Worm (Caenorhabditis elegans) whole organism, young adult: ENCODE measurements around the gene Y43E12A.3.
A peak's percentile ranks its signal among the peaks of the same experiment; 100 is the strongest.

Experiments
- F22D6.2 ChIP-seq: sonication (generic microtip); optimal IDR thresholded peaks from 2 replicates; lab custom pipeline; 2016; ENCODE audit warnings: mild to moderate bottlenecking, missing genetic modification characterization, missing compliant biosample characterization
- F23B12.7 ChIP-seq: sonication (generic microtip); optimal IDR thresholded peaks from 2 replicates; lab custom pipeline; 2017; ENCODE audit warnings: missing genetic modification characterization, mild to moderate bottlenecking, missing compliant biosample characterization, antibody characterized with exemption, moderate library complexity; ENCODE audit not compliant: insufficient read depth
- F37B4.10 ChIP-seq: fragments of 200-800 bp; sonication (Bioruptor generic); IDR thresholded peaks from 2 replicates; pipeline ENCODE4 v1.3.6; 2022; ENCODE audit warnings: missing genetic modification characterization, missing compliant biosample characterization
- F39B2.1 ChIP-seq: fragments of 200-800 bp; sonication (Bioruptor generic); IDR thresholded peaks from 2 replicates; pipeline ENCODE4 v1.3.6; 2022; ENCODE audit warnings: missing genetic modification reagents, missing genetic modification characterization, missing compliant biosample characterization
- F55B11.4 ChIP-seq: sonication (generic microtip); optimal IDR thresholded peaks from 2 replicates; lab custom pipeline; 2016; ENCODE audit warnings: missing compliant biosample characterization, missing genetic modification characterization, borderline replicate concordance; ENCODE audit not compliant: insufficient read depth
- K11D2.4 ChIP-seq: fragments of 200-800 bp; sonication (Bioruptor generic); IDR thresholded peaks from 2 replicates; pipeline ENCODE4 v1.3.6; 2022; ENCODE audit warnings: missing genetic modification reagents, missing genetic modification characterization, missing compliant biosample characterization
- Y67H2A.10 ChIP-seq: fragments of 200-800 bp; sonication (Bioruptor generic); conservative IDR thresholded peaks from 2 replicates; pipeline ENCODE4 v1.3.6; 2022; ENCODE audit warnings: missing genetic modification reagents, missing genetic modification characterization, missing compliant biosample characterization
- akir-1 ChIP-seq: fragments of 200-800 bp; sonication (Bioruptor generic); optimal IDR thresholded peaks from 2 replicates; lab custom pipeline; 2018; ENCODE audit warnings: mild to moderate bottlenecking, missing genetic modification characterization, moderate library complexity, missing compliant biosample characterization
- ama-1 ChIP-seq, 3 experiments: fragments of 150-350 bp in 1 of 3; sonication (generic microtip) in 2 of 3; optimal IDR thresholded peaks; 2 replicates each; lab custom pipeline; 2014 to 2018; ENCODE audit warnings: missing biosample characterization in 2 of 3, missing genetic modification characterization in 2 of 3, missing genetic modification reagents in 2 of 3
- atf-7 ChIP-seq: sonication (generic microtip); optimal IDR thresholded peaks from 2 replicates; lab custom pipeline; 2017; ENCODE audit warnings: mild to moderate bottlenecking, missing genetic modification characterization, missing compliant biosample characterization
- attf-6 ChIP-seq: fragments of 200-800 bp; sonication (Bioruptor generic); IDR thresholded peaks from 2 replicates; pipeline ENCODE4 v1.3.6; 2022; ENCODE audit warnings: missing genetic modification reagents, missing genetic modification characterization, missing compliant biosample characterization
- bed-2 ChIP-seq: fragments of 200-800 bp; sonication (Bioruptor generic); IDR thresholded peaks from 2 replicates; pipeline ENCODE4 v1.3.6; 2022; ENCODE audit warnings: missing genetic modification reagents, missing genetic modification characterization, missing compliant biosample characterization
- cebp-2 ChIP-seq: fragments of 200-800 bp; sonication (Bioruptor generic); IDR thresholded peaks from 2 replicates; pipeline ENCODE4 v1.3.6; 2022; ENCODE audit warnings: missing genetic modification characterization, missing compliant biosample characterization
- chd-7 ChIP-seq: sonication (generic microtip); optimal IDR thresholded peaks from 2 replicates; lab custom pipeline; 2016; ENCODE audit warnings: mild to moderate bottlenecking, missing genetic modification characterization, moderate library complexity, missing compliant biosample characterization
- die-1 ChIP-seq: sonication (generic microtip); optimal IDR thresholded peaks from 2 replicates; lab custom pipeline; 2016; ENCODE audit warnings: missing genotype, mild to moderate bottlenecking, missing genetic modification characterization, missing compliant biosample characterization
- ets-4 ChIP-seq: fragments of 200-800 bp; sonication (Bioruptor generic); optimal IDR thresholded peaks from 2 replicates; lab custom pipeline; 2018; ENCODE audit warnings: mild to moderate bottlenecking, missing genetic modification characterization, missing compliant biosample characterization
- hmg-20 ChIP-seq: fragments of 200-800 bp; sonication (Bioruptor generic); IDR thresholded peaks from 2 replicates; pipeline ENCODE4 v1.3.6; 2022; ENCODE audit warnings: missing genetic modification reagents, missing genetic modification characterization, missing compliant biosample characterization
- hsf-1 ChIP-seq: fragments of 200-800 bp; sonication (Bioruptor generic); IDR thresholded peaks from 2 replicates; pipeline ENCODE4 v1.3.6; 2022; ENCODE audit warnings: missing genetic modification reagents, missing genetic modification characterization, missing compliant biosample characterization
- let-526 ChIP-seq: fragments of 200-800 bp; sonication (Bioruptor generic); IDR thresholded peaks from 2 replicates; pipeline ENCODE4 v1.3.6; 2022; ENCODE audit warnings: missing genetic modification reagents, missing genetic modification characterization, missing compliant biosample characterization
- let-607 ChIP-seq, 2 experiments: fragments of 200-800 bp in 1 of 2; sonication (Bioruptor generic) in 1 of 2; sonication (generic microtip) in 1 of 2; optimal IDR thresholded peaks; 2 replicates each; lab custom pipeline; 2016 to 2018; ENCODE audit warnings: mild to moderate bottlenecking in 2 of 2, missing compliant biosample characterization in 2 of 2, missing genetic modification characterization in 2 of 2, moderate library complexity in 2 of 2, missing genotype in 1 of 2
- lin-35 ChIP-seq, 3 experiments: fragments of 150-350 bp in 2 of 3; sonication (generic microtip) in 1 of 3; optimal IDR thresholded peaks; 2 replicates each; lab custom pipeline; 2014 to 2018; ENCODE audit warnings: missing biosample characterization in 3 of 3, missing genetic modification characterization in 3 of 3, missing genetic modification reagents in 3 of 3
- lir-1 ChIP-seq: fragments of 200-800 bp; sonication (Bioruptor generic); conservative IDR thresholded peaks from 2 replicates; pipeline ENCODE4 v1.3.6; 2022; ENCODE audit warnings: missing genetic modification reagents, missing genetic modification characterization, missing compliant biosample characterization
- madf-6 ChIP-seq: fragments of 200-800 bp; sonication (Bioruptor generic); IDR thresholded peaks from 2 replicates; pipeline ENCODE4 v1.3.6; 2022; ENCODE audit warnings: missing genetic modification reagents, missing genetic modification characterization, missing compliant biosample characterization
- mel-28 ChIP-seq: sonication (generic microtip); optimal IDR thresholded peaks from 2 replicates; lab custom pipeline; 2016; ENCODE audit warnings: borderline replicate concordance, mild to moderate bottlenecking, missing genetic modification characterization, missing compliant biosample characterization
- mxl-1 ChIP-seq: sonication (generic microtip); optimal IDR thresholded peaks from 2 replicates; lab custom pipeline; 2016; ENCODE audit warnings: missing genetic modification characterization, missing compliant biosample characterization
- nfya-1 ChIP-seq: sonication (generic microtip); optimal IDR thresholded peaks from 2 replicates; lab custom pipeline; 2017; ENCODE audit warnings: antibody characterized with exemption, missing compliant biosample characterization, missing genetic modification characterization, borderline replicate concordance; ENCODE audit not compliant: insufficient read depth
- nhr-80 ChIP-seq: sonication (generic microtip); optimal IDR thresholded peaks from 2 replicates; lab custom pipeline; 2016; ENCODE audit warnings: missing genetic modification characterization, missing compliant biosample characterization
- rpc-1 ChIP-seq, 2 experiments: fragments of 150-350 bp in 1 of 2; sonication (generic microtip) in 1 of 2; optimal IDR thresholded peaks; 2 replicates each; lab custom pipeline; 2014 to 2018; ENCODE audit warnings: missing biosample characterization in 1 of 2, missing genetic modification characterization in 1 of 2, missing genetic modification reagents in 1 of 2, missing genotype in 1 of 2
- sdz-38 ChIP-seq: sonication (generic microtip); optimal IDR thresholded peaks from 2 replicates; lab custom pipeline; 2016; ENCODE audit warnings: missing genotype, missing genetic modification characterization, missing compliant biosample characterization
- snpc-1.3 ChIP-seq: sonication (generic microtip); optimal IDR thresholded peaks from 2 replicates; lab custom pipeline; 2017; ENCODE audit warnings: missing genetic modification characterization, mild to moderate bottlenecking, missing compliant biosample characterization, antibody characterized with exemption, moderate library complexity, missing genotype, missing genetic modification reagents; ENCODE audit not compliant: insufficient read depth
- snpc-3.4 ChIP-seq: sonication (generic microtip); optimal IDR thresholded peaks from 2 replicates; lab custom pipeline; 2017; ENCODE audit warnings: missing genetic modification characterization, mild to moderate bottlenecking, missing compliant biosample characterization, antibody characterized with exemption, moderate library complexity, missing genotype, missing genetic modification reagents
- tlf-1 ChIP-seq: fragments of 200-800 bp; sonication (Bioruptor generic); optimal IDR thresholded peaks from 2 replicates; lab custom pipeline; 2018; ENCODE audit warnings: mild to moderate bottlenecking, missing genetic modification characterization, missing compliant biosample characterization
- unc-130 ChIP-seq: sonication (generic microtip); optimal IDR thresholded peaks from 2 replicates; lab custom pipeline; 2016; ENCODE audit warnings: missing genetic modification reagents, missing genetic modification characterization, missing compliant biosample characterization
- xnd-1 ChIP-seq: sonication (generic microtip); optimal IDR thresholded peaks from 2 replicates; lab custom pipeline; 2016; ENCODE audit warnings: missing genotype, missing genetic modification reagents, missing genetic modification characterization, missing compliant biosample characterization
- ztf-18 ChIP-seq: sonication (generic microtip); optimal IDR thresholded peaks from 2 replicates; lab custom pipeline; 2016; ENCODE audit warnings: missing genotype, mild to moderate bottlenecking, missing genetic modification characterization, missing compliant biosample characterization
- ztf-22 ChIP-seq: fragments of 200-800 bp; sonication (Bioruptor generic); optimal IDR thresholded peaks from 2 replicates; lab custom pipeline; 2018; ENCODE audit warnings: mild to moderate bottlenecking, missing genetic modification characterization, moderate library complexity, missing compliant biosample characterization
- ztf-28 ChIP-seq: fragments of 200-800 bp; sonication (Bioruptor generic); IDR thresholded peaks from 2 replicates; pipeline ENCODE4 v1.3.6; 2022; ENCODE audit warnings: missing genetic modification reagents, missing genetic modification characterization, missing compliant biosample characterization
- ztf-3 ChIP-seq: fragments of 200-800 bp; sonication (Bioruptor generic); optimal IDR thresholded peaks from 2 replicates; lab custom pipeline; 2018; ENCODE audit warnings: mild to moderate bottlenecking, missing genetic modification characterization, missing compliant biosample characterization
- ztf-6 ChIP-seq: fragments of 200-800 bp; sonication (Bioruptor generic); IDR thresholded peaks from 2 replicates; pipeline ENCODE4 v1.3.6; 2022; ENCODE audit warnings: missing genetic modification reagents, missing genetic modification characterization, missing compliant biosample characterization

Y43E12A.3 gene

ce11 chrIV:10964688-10965087, 23.0 kb upstream of the Y43E12A.3 start:
- TF ChIP-seq F37B4.10 (no peak), snpc-1.3 (tag; lab: Kevin White, UChicago) (no peak), ztf-18 (tag; lab: Kevin White, UChicago) (no peak), ztf-6 (no peak), F39B2.1 (no peak), F55B11.4 (tag; lab: Kevin White, UChicago) (no peak), nhr-80 (peak; percentile 57)

ce11 chrIV:10966359-10966758, 21.3 kb upstream of the Y43E12A.3 start, which contains the start of the genes aqp-3 and Y69E1A.8:
TSS of gene aqp-3 (minus strand) at chrIV:10966459.
TSS of gene Y69E1A.8 (plus strand) at chrIV:10966604.
- TF ChIP-seq hmg-20 (GFP tag; lab: Robert Waterston, UW): no peak
- no peak for TF ChIP-seq tlf-1
- no peak for TF ChIP-seq nfya-1 (tag; lab: Kevin White, UChicago)
- TF ChIP-seq cebp-2 (GFP tag; lab: Robert Waterston, UW): no peak
- TF ChIP-seq F23B12.7 (tag; lab: Kevin White, UChicago): no peak
- no peak for TF ChIP-seq bed-2 (GFP tag; lab: Robert Waterston, UW)
- no peak for TF ChIP-seq atf-7 (tag; lab: Kevin White, UChicago)
- no peak for TF ChIP-seq F39B2.1
- no peak for TF ChIP-seq chd-7 (tag; lab: Kevin White, UChicago)
- TF ChIP-seq ztf-6: no peak
- no peak for TF ChIP-seq xnd-1 (tag; lab: Kevin White, UChicago)
- TF ChIP-seq attf-6 (GFP tag; lab: Robert Waterston, UW): no peak
- no peak for TF ChIP-seq ama-1 (optimal IDR thresholded peaks at IDR 0.05; lab: Kevin White, UChicago)
- TF ChIP-seq ama-1 (GFP tag; optimal IDR thresholded peaks at IDR 0.05; lab: Kevin White, UChicago): no peak
- TF ChIP-seq unc-130 (GFP tag; lab: Kevin White, UChicago): no peak
- no peak for TF ChIP-seq Y67H2A.10 (GFP tag; lab: Robert Waterston, UW)
- no peak for TF ChIP-seq ztf-28

DNA sequence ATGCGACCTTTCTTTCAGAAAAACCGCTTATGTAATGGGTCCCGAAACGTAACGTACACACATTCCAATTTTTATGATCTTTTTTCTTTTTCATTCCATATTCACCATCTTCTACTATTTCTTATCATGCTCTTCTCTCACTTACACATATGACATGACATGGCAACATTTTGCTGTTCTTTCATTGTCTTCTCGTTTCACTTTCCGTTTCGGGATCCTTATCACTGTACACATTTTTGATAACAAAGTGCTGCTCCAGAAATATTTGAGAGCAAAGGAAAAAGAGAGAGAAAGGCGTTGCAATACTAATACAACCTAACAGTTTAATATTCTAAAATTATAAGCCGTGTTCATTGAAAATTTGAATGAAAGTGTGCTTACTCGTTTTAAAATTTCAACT, 17.4 kb upstream of the Y43E12A.3 start:
- peak; percentile 77 for TF ChIP-seq ets-4 (GFP tag; lab: Kevin White, UChicago)
- peak; percentile 34 to 66 for TF ChIP-seq let-607 (tag; optimal IDR thresholded peaks at IDR 0.05; lab: Kevin White, UChicago)
- peak; percentile 45 for TF ChIP-seq ztf-22 (GFP tag; lab: Kevin White, UChicago)
- TF ChIP-seq let-526 (GFP tag; lab: Robert Waterston, UW): no peak
- TF ChIP-seq nhr-80: peak; percentile 97

ce11 chrIV:10970767-10971166, 16.9 kb upstream of the Y43E12A.3 start:
- TF ChIP-seq nhr-80 (no peak), rpc-1 (optimal IDR thresholded peaks at IDR 0.05; lab: Kevin White, UChicago) (no peak), rpc-1 (tag; optimal IDR thresholded peaks at IDR 0.05; lab: Kevin White, UChicago) (no peak), ztf-3 (GFP tag; lab: Kevin White, UChicago) (no peak), ztf-22 (GFP tag; lab: Kevin White, UChicago) (no peak), hsf-1 (no peak), die-1 (tag; lab: Kevin White, UChicago) (no peak), sdz-38 (tag; lab: Kevin White, UChicago) (no peak), mxl-1 (tag; lab: Kevin White, UChicago) (no peak), K11D2.4 (GFP tag; lab: Robert Waterston, UW) (no peak), F22D6.2 (no peak), mel-28 (tag; lab: Kevin White, UChicago) (no peak), madf-6 (GFP tag; lab: Robert Waterston, UW) (no peak), akir-1 (GFP tag; lab: Kevin White, UChicago) (no peak), lir-1 (GFP tag; lab: Robert Waterston, UW) (no peak), lin-35 (GFP tag; optimal IDR thresholded peaks at IDR 0.05; lab: Kevin White, UChicago) (no peak), snpc-3.4 (tag; lab: Kevin White, UChicago) (no peak)
- TF ChIP-seq, all 124 proteins: peak for 0
